Fruit fly (Drosophila melanogaster) whole organism, embryonic: Measurements from ENCODE around the gene CG15530.

Experiments
- CG6813 ChIP-seq: fragments of 200-800 bp; sonication (Bioruptor generic); optimal IDR thresholded peaks from 2 replicates; lab custom pipeline; 2017; ENCODE audit warnings: missing biosample characterization, missing genetic modification characterization, mild to moderate bottlenecking, moderate library complexity, missing genetic modification reagents
- CG8388 ChIP-seq: fragments of 200-800 bp; sonication (Bioruptor generic); optimal IDR thresholded peaks from 2 replicates; lab custom pipeline; 2019; ENCODE audit warnings: missing biosample characterization, mild to moderate bottlenecking, missing genetic modification characterization, moderate library complexity
- Lhr ChIP-seq: fragments of 200-800 bp; sonication (Bioruptor generic); optimal IDR thresholded peaks from 3 replicates; lab custom pipeline; 2017; ENCODE audit warnings: mild to moderate bottlenecking, missing biosample characterization, missing genetic modification reagents, missing genetic modification characterization
- aop ChIP-seq: fragments of 200-800 bp; sonication (Bioruptor generic); IDR thresholded peaks from 2 replicates; pipeline ENCODE4 v1.3.6; 2022; ENCODE audit warnings: missing biosample characterization, missing genetic modification characterization
- croc ChIP-seq: fragments of 200-800 bp; sonication (Bioruptor generic); conservative IDR thresholded peaks from 3 replicates; pipeline ENCODE4 v1.3.6; 2022; ENCODE audit warnings: missing biosample characterization, missing genetic modification characterization

DNA sequence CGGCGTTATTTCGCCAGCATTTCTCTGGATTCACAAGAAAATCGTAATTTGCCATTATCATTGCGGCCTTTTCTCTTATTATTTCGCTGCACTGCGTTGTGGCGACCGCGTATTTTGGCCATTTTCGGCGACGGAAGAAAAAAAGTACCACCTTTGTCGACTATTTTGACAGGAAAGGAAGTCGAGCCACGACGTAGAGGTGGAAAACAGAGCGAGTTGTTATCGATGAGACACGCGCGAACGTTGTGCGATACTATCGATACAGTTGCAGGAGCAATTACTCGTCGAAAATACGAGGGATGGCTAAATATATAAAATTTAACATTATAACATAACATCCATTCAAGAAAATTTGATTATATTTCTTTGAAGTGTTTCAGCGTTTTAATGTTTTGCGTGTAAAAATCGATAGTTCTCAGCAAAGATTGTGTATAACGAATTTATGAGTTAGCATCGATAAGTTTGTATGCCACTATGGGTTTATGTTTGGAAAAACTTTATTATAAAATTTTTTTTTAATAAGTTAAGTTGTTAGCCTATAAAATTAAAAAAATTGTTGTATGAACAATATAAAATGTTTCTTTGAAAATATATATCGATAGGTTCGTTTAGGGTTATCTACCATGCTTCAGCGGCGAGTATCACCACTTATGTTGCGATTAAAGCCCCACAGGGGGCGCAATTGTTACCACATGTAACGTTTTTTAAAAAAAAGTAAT lies 31.2 kb downstream of the CG15530 start, which contains the start of gene RpS7:
- TF ChIP-seq aop (GFP tag; lab: Robert Waterston, UW) (no peak), Lhr (GFP tag; lab: Kevin White, UChicago) (peak; percentile 51), CG8388 (GFP tag; lab: Kevin White, UChicago) (peak; percentile 86), CG6813 (GFP tag; lab: Kevin White, UChicago) (peak; percentile 81), croc (peak; percentile 62; the same call in 2 of the 3 replicates)
